Worm (Caenorhabditis elegans) whole organism, mixed stage, embryonic: ENCODE results near the gene fat-2.

Experiments
- blmp-1 ChIP-seq: fragments of 150-350 bp; optimal IDR thresholded peaks from 2 replicates; lab custom pipeline; 2014; ENCODE audit warnings: missing biosample characterization, missing genetic modification characterization
- ces-1 ChIP-seq: fragments of 150-350 bp; optimal IDR thresholded peaks from 2 replicates; lab custom pipeline; 2014; ENCODE audit warnings: missing biosample characterization, missing genetic modification reagents, missing genetic modification characterization
- elt-3 ChIP-seq: fragments of 150-350 bp; optimal IDR thresholded peaks from 2 replicates; lab custom pipeline; 2014; ENCODE audit warnings: missing biosample characterization, missing genetic modification characterization
- hlh-1 ChIP-seq: fragments of 150-350 bp; optimal IDR thresholded peaks from 2 replicates; lab custom pipeline; 2014; ENCODE audit warnings: missing biosample characterization, missing genetic modification reagents, missing genetic modification characterization
- lin-13 ChIP-seq: fragments of 150-350 bp; optimal IDR thresholded peaks from 2 replicates; lab custom pipeline; 2014; ENCODE audit warnings: missing biosample characterization, missing genetic modification characterization
- nhr-2 ChIP-seq: fragments of 150-350 bp; optimal IDR thresholded peaks from 2 replicates; lab custom pipeline; 2014; ENCODE audit warnings: missing biosample characterization, missing genetic modification characterization
- nhr-28 ChIP-seq: fragments of 150-350 bp; optimal IDR thresholded peaks from 2 replicates; lab custom pipeline; 2014; ENCODE audit warnings: missing biosample characterization, missing genetic modification characterization
- nhr-76 ChIP-seq: sonication (generic microtip); optimal IDR thresholded peaks from 2 replicates; lab custom pipeline; 2017; ENCODE audit warnings: missing biosample characterization, missing genetic modification characterization
- pha-4 ChIP-seq: fragments of 150-350 bp; optimal IDR thresholded peaks from 2 replicates; lab custom pipeline; 2018; ENCODE audit warnings: missing biosample characterization, missing genetic modification reagents, missing genetic modification characterization
- sem-2 ChIP-seq: fragments of 200-800 bp; sonication (Bioruptor generic); optimal IDR thresholded peaks from 2 replicates; lab custom pipeline; 2018; ENCODE audit warnings: mild to moderate bottlenecking, missing genetic modification characterization, missing compliant biosample characterization
- snpc-4 ChIP-seq: fragments of 150-350 bp; optimal IDR thresholded peaks from 2 replicates; lab custom pipeline; 2014; ENCODE audit warnings: missing biosample characterization, missing genetic modification characterization
- unc-120 ChIP-seq: sonication (generic microtip); optimal IDR thresholded peaks from 2 replicates; lab custom pipeline; 2017; ENCODE audit warnings: missing genetic modification characterization, missing compliant biosample characterization; ENCODE audit not compliant: poor library complexity, severe bottlenecking
- unc-39 ChIP-seq: fragments of 150-350 bp; optimal IDR thresholded peaks from 2 replicates; lab custom pipeline; 2014; ENCODE audit warnings: missing biosample characterization, missing genetic modification characterization

DNA sequence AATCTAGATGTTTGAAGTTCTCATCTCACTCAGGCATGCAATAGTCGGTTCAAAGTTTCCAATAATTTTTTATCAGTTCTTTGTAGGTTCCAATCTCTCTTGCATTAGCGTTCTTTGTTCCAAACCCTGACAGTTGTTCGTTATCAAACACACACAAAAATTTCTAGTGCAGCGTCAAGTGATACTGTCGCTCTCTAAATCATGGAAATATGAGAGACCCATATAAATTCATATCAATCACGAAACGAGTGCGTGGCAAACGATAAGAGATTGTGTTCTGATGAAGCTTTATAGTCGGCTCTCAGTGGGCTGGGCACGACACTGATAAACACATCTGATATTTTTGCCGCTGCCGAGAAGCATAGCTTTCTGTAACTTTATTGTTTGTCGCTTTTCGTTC is 9.5 kb upstream of the fat-2 start:
- no peak for TF ChIP-seq ces-1 (GFP tag; lab: Kevin White, UChicago)
- no peak for TF ChIP-seq nhr-2
- no peak for TF ChIP-seq nhr-76 (tag; lab: Kevin White, UChicago)
- TF ChIP-seq hlh-1 (tag; lab: Kevin White, UChicago) = no peak
- no peak for TF ChIP-seq unc-39 (tag; lab: Kevin White, UChicago)
- no peak for TF ChIP-seq blmp-1 (tag; lab: Kevin White, UChicago)
- no peak for TF ChIP-seq pha-4
- TF ChIP-seq unc-120 = no peak
- TF ChIP-seq nhr-28 (tag; lab: Kevin White, UChicago) = no peak
- no peak for TF ChIP-seq elt-3
- no peak for TF ChIP-seq sem-2 (GFP tag; lab: Kevin White, UChicago)
- TF ChIP-seq snpc-4 (tag; lab: Kevin White, UChicago) = no peak
- no peak for TF ChIP-seq lin-13
